Fruit fly (Drosophila melanogaster) whole organism, embryonic: ENCODE data around the gene Rab23.

ENCODE experiments used
- Atf3 ChIP-seq: fragments of 200-800 bp; sonication (Bioruptor generic); optimal IDR thresholded peaks from 3 replicates; lab custom pipeline; 2016; ENCODE audit warnings: missing biosample characterization, missing genetic modification characterization
- Awh ChIP-seq: fragments of 200-800 bp; sonication (Bioruptor generic); IDR thresholded peaks from 2 replicates; pipeline ENCODE4, ENCODE4 v1.3.6; 2022; ENCODE audit warnings: missing biosample characterization, missing genetic modification characterization
- Bdp1 ChIP-seq: fragments of 200-800 bp; sonication (Bioruptor generic); optimal IDR thresholded peaks from 3 replicates; lab custom pipeline; 2016; ENCODE audit warnings: missing biosample characterization, missing genetic modification characterization
- CG11093 ChIP-seq: fragments of 200-800 bp; sonication (Bioruptor generic); IDR thresholded peaks from 3 replicates; pipeline ENCODE4 v1.3.6; 2022; ENCODE audit warnings: missing biosample characterization, missing genetic modification characterization
- CG11504 ChIP-seq: fragments of 200-800 bp; sonication (Bioruptor generic); optimal IDR thresholded peaks from 3 replicates; lab custom pipeline; 2019; ENCODE audit warnings: missing biosample characterization, mild to moderate bottlenecking, missing genetic modification characterization, moderate library complexity
- CG12104 ChIP-seq: fragments of 200-800 bp; sonication (Bioruptor generic); optimal IDR thresholded peaks from 3 replicates; lab custom pipeline; 2016; ENCODE audit warnings: missing biosample characterization, missing genetic modification characterization
- CG12155 ChIP-seq: fragments of 200-800 bp; sonication (Bioruptor generic); optimal IDR thresholded peaks from 3 replicates; lab custom pipeline; 2016; ENCODE audit warnings: missing biosample characterization, missing genetic modification characterization
- CG12299 ChIP-seq: fragments of 200-800 bp; sonication (Bioruptor generic); optimal IDR thresholded peaks from 2 replicates; lab custom pipeline; 2018; ENCODE audit warnings: missing biosample characterization, mild to moderate bottlenecking, missing genetic modification characterization
- CG12744 ChIP-seq: fragments of 200-800 bp; sonication (Bioruptor generic); optimal IDR thresholded peaks from 2 replicates; lab custom pipeline; 2016; ENCODE audit warnings: missing biosample characterization, missing genetic modification characterization
- CG16813 ChIP-seq: fragments of 200-800 bp; sonication (Bioruptor generic); IDR thresholded peaks from 3 replicates; pipeline ENCODE4 v1.3.6; 2022; ENCODE audit warnings: missing biosample characterization, missing genetic modification characterization; ENCODE audit not compliant: partially characterized antibody
- CG1832 ChIP-seq: fragments of 200-800 bp; sonication (Bioruptor generic); optimal IDR thresholded peaks from 2 replicates; lab custom pipeline; 2017; ENCODE audit warnings: missing biosample characterization, mild to moderate bottlenecking, missing genetic modification characterization, inconsistent platforms
- CG2678 ChIP-seq: fragments of 200-800 bp; sonication (Bioruptor generic); optimal IDR thresholded peaks from 3 replicates; lab custom pipeline; 2019; ENCODE audit warnings: missing biosample characterization, mild to moderate bottlenecking, missing genetic modification characterization, moderate library complexity
- CG3726 ChIP-seq: fragments of 200-800 bp; sonication (Bioruptor generic); IDR thresholded peaks from 3 replicates; pipeline ENCODE4, ENCODE4 v1.3.6; 2022; ENCODE audit warnings: missing biosample characterization, missing genetic modification characterization
- CG3995 ChIP-seq: fragments of 200-800 bp; sonication (Bioruptor generic); optimal IDR thresholded peaks from 3 replicates; lab custom pipeline; 2016; ENCODE audit warnings: missing biosample characterization, missing genetic modification characterization
- CG42726 ChIP-seq: fragments of 200-800 bp; sonication (Bioruptor generic); IDR thresholded peaks from 2 replicates; pipeline ENCODE4 v1.3.6; 2022; ENCODE audit warnings: missing biosample characterization, missing genetic modification characterization; ENCODE audit not compliant: partially characterized antibody
- CG4424 ChIP-seq: fragments of 200-800 bp; sonication (Bioruptor generic); optimal IDR thresholded peaks from 3 replicates; lab custom pipeline; 2016; ENCODE audit warnings: missing biosample characterization, missing genetic modification characterization
- CG5180 ChIP-seq: fragments of 200-800 bp; sonication (Bioruptor generic); optimal IDR thresholded peaks from 3 replicates; lab custom pipeline; 2017; ENCODE audit warnings: missing biosample characterization, missing genetic modification characterization, mild to moderate bottlenecking, moderate library complexity, missing genetic modification reagents
- CG7372 ChIP-seq: fragments of 200-800 bp; sonication (Bioruptor generic); IDR thresholded peaks from 2 replicates; pipeline ENCODE4 v1.3.6; 2022; ENCODE audit warnings: missing biosample characterization, missing genetic modification characterization
- CG7556 ChIP-seq: fragments of 200-800 bp; sonication (Bioruptor generic); optimal IDR thresholded peaks from 2 replicates; lab custom pipeline; 2017; ENCODE audit warnings: missing biosample characterization, mild to moderate bottlenecking, missing genetic modification characterization
- CG8290 ChIP-seq, 3 experiments: fragments of 200-800 bp; sonication (Bioruptor generic); optimal IDR thresholded peaks; 2 replicates each; lab custom pipeline; 2016 to 2019; ENCODE audit warnings: missing biosample characterization in 3 of 3, missing genetic modification characterization in 3 of 3, mild to moderate bottlenecking in 2 of 3, moderate library complexity in 1 of 3
- CG8944 ChIP-seq: fragments of 200-800 bp; sonication (Bioruptor generic); optimal IDR thresholded peaks from 3 replicates; lab custom pipeline; 2016; ENCODE audit warnings: missing biosample characterization, missing genetic modification characterization
- Dp ChIP-seq: fragments of 200-800 bp; sonication (Bioruptor generic); optimal IDR thresholded peaks from 2 replicates; lab custom pipeline; 2018; ENCODE audit warnings: missing biosample characterization, mild to moderate bottlenecking, missing genetic modification characterization, moderate library complexity
- GATAe ChIP-seq: fragments of 200-800 bp; sonication (Bioruptor generic); conservative IDR thresholded peaks from 2 replicates; pipeline ENCODE4 v1.3.6; 2022; ENCODE audit warnings: missing biosample characterization, missing genetic modification characterization
- HLH4C ChIP-seq: fragments of 200-800 bp; sonication (Bioruptor generic); IDR thresholded peaks from 3 replicates; pipeline ENCODE4 v1.3.6; 2022; ENCODE audit warnings: missing biosample characterization, missing genetic modification characterization; ENCODE audit not compliant: partially characterized antibody
- HmgD ChIP-seq: fragments of 200-800 bp; sonication (Bioruptor generic); optimal IDR thresholded peaks from 3 replicates; lab custom pipeline; 2016; ENCODE audit warnings: missing biosample characterization, missing genetic modification characterization
- Hmr ChIP-seq: fragments of 200-800 bp; sonication (Bioruptor generic); optimal IDR thresholded peaks from 3 replicates; lab custom pipeline; 2017; ENCODE audit warnings: mild to moderate bottlenecking, missing biosample characterization, missing genetic modification reagents, missing genetic modification characterization
- Hsf ChIP-seq: fragments of 200-800 bp; sonication (Bioruptor generic); optimal IDR thresholded peaks from 3 replicates; lab custom pipeline; 2016; ENCODE audit warnings: missing biosample characterization, missing genetic modification characterization
- Kr ChIP-seq: fragments of 200-800 bp; sonication (Bioruptor generic); optimal IDR thresholded peaks from 2 replicates; lab custom pipeline; 2017; ENCODE audit warnings: missing biosample characterization, mild to moderate bottlenecking, missing genetic modification characterization
- Lpt ChIP-seq: fragments of >200 bp; optimal IDR thresholded peaks from 2 replicates; lab custom pipeline; 2018; ENCODE audit warnings: missing biosample characterization, missing genetic modification characterization
- Oaz ChIP-seq: fragments of 200-800 bp; sonication (Bioruptor generic); IDR thresholded peaks from 2 replicates; pipeline ENCODE4 v1.3.6; 2022; ENCODE audit warnings: missing biosample characterization, missing genetic modification characterization
- Ravus ChIP-seq: fragments of 200-800 bp; sonication (Bioruptor generic); IDR thresholded peaks from 2 replicates; pipeline ENCODE4 v1.3.6; 2022; ENCODE audit warnings: missing biosample characterization, missing genetic modification characterization
- Sin3A ChIP-seq: fragments of >200 bp; optimal IDR thresholded peaks from 2 replicates; lab custom pipeline; 2018
- Sox102F ChIP-seq: fragments of 200-800 bp; sonication (Bioruptor generic); optimal IDR thresholded peaks from 2 replicates; lab custom pipeline; 2018; ENCODE audit warnings: missing biosample characterization, mild to moderate bottlenecking, missing genetic modification characterization, moderate library complexity
- Sry-β ChIP-seq: fragments of 200-800 bp; sonication (Bioruptor generic); optimal IDR thresholded peaks from 2 replicates; lab custom pipeline; 2018; ENCODE audit warnings: missing biosample characterization, mild to moderate bottlenecking, missing genetic modification characterization, moderate library complexity
- Ssrp ChIP-seq: fragments of 200-800 bp; sonication (Bioruptor generic); optimal IDR thresholded peaks from 2 replicates; lab custom pipeline; 2018; ENCODE audit warnings: missing biosample characterization, mild to moderate bottlenecking, missing genetic modification characterization, moderate library complexity
- ci ChIP-seq: fragments of 200-800 bp; sonication (Bioruptor generic); IDR thresholded peaks from 3 replicates; pipeline ENCODE4 v1.3.6; 2022; ENCODE audit warnings: missing biosample characterization, missing genetic modification characterization
- dysf ChIP-seq: fragments of 200-800 bp; sonication (Bioruptor generic); IDR thresholded peaks from 3 replicates; pipeline ENCODE4 v1.3.6; 2022; ENCODE audit warnings: missing biosample characterization, missing genetic modification characterization
- fd3F ChIP-seq: fragments of 200-800 bp; sonication (Bioruptor generic); optimal IDR thresholded peaks from 2 replicates; lab custom pipeline; 2018; ENCODE audit warnings: missing biosample characterization, mild to moderate bottlenecking, missing genetic modification characterization, moderate library complexity
- gcm ChIP-seq: fragments of 200-800 bp; sonication (Bioruptor generic); optimal IDR thresholded peaks from 2 replicates; lab custom pipeline; 2019; ENCODE audit warnings: missing biosample characterization, mild to moderate bottlenecking, missing genetic modification characterization, moderate library complexity
- grn ChIP-seq: fragments of 200-800 bp; sonication (Bioruptor generic); optimal IDR thresholded peaks from 3 replicates; lab custom pipeline; 2017; ENCODE audit warnings: missing biosample characterization, missing genetic modification characterization
- h ChIP-seq: fragments of >200 bp; optimal IDR thresholded peaks from 2 replicates; lab custom pipeline; 2017
- jigr1 ChIP-seq: fragments of 200-800 bp; sonication (Bioruptor generic); IDR thresholded peaks from 3 replicates; pipeline ENCODE4 v1.3.6; 2022; ENCODE audit warnings: missing biosample characterization, missing genetic modification characterization
- lilli ChIP-seq: fragments of 200-800 bp; sonication (Bioruptor generic); optimal IDR thresholded peaks from 3 replicates; lab custom pipeline; 2016; ENCODE audit warnings: missing biosample characterization, missing genetic modification characterization
- mld ChIP-seq: fragments of 200-800 bp; sonication (Bioruptor generic); IDR thresholded peaks from 3 replicates; pipeline ENCODE4 v1.3.6; 2022; ENCODE audit warnings: missing biosample characterization, missing genetic modification characterization; ENCODE audit not compliant: partially characterized antibody
- phol ChIP-seq: fragments of 200-800 bp; sonication (Bioruptor generic); optimal IDR thresholded peaks from 3 replicates; lab custom pipeline; 2018; ENCODE audit warnings: missing biosample characterization, mild to moderate bottlenecking, missing genetic modification characterization, moderate library complexity
- schlank ChIP-seq: fragments of 200-800 bp; sonication (Bioruptor generic); optimal IDR thresholded peaks from 2 replicates; lab custom pipeline; 2018; ENCODE audit warnings: missing biosample characterization, mild to moderate bottlenecking, missing genetic modification characterization
- sd ChIP-seq: fragments of 200-800 bp; sonication (Bioruptor generic); optimal IDR thresholded peaks from 3 replicates; lab custom pipeline; 2018; ENCODE audit warnings: missing biosample characterization, mild to moderate bottlenecking, missing genetic modification characterization, moderate library complexity
- shn ChIP-seq: fragments of 200-800 bp; sonication (Bioruptor generic); optimal IDR thresholded peaks from 3 replicates; lab custom pipeline; 2016; ENCODE audit warnings: missing biosample characterization, missing genetic modification characterization
- sna ChIP-seq: fragments of 200-800 bp; sonication (Bioruptor generic); IDR thresholded peaks from 2 replicates; pipeline ENCODE4 v1.3.6; 2022; ENCODE audit warnings: missing biosample characterization, missing genetic modification characterization; ENCODE audit not compliant: partially characterized antibody
- sqz ChIP-seq: fragments of 200-800 bp; sonication (Bioruptor generic); optimal IDR thresholded peaks from 3 replicates; lab custom pipeline; 2018; ENCODE audit warnings: missing biosample characterization, mild to moderate bottlenecking, missing genetic modification characterization

The Rab23 gene

DNA sequence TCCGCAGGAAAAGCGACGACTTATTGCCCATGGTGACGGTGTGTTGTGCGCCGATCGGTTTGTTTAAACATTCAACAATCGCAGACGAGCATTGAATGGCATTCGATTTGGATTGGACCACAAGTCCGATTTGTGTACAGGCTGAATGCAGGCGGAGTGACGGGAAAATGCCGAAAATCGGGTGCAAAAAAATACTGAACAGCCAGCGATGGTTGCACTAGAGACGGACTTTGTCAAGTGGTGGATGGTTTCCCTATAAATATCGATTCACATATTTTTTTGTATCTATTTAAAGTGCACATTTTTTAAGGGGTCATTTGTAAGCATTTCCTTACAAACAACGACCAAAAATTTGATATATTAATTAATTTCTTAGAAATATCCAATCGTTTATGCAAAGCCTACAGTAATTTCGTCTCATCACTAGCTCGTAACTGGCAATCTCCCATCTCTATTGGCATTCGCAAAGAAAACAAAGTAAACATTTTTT is 30.5 kb downstream of the Rab23 start, which contains the start of the genes elm and MED27 (continued):
- TF ChIP-seq CG5180 (GFP tag; lab: Kevin White, UChicago) (no peak), Sry-β (GFP tag; lab: Kevin White, UChicago) (peak; percentile 52), sna (GFP tag; lab: Robert Waterston, UW) (peak; percentile 96), shn (GFP tag; lab: Kevin White, UChicago) (peak; percentile 90), schlank (tag; lab: Kevin White, UChicago) (peak; percentile 53), Sin3A (peak; percentile 95), CG7372 (GFP tag; lab: Robert Waterston, UW) (peak; percentile 95), Awh (peak; percentile 81), Lpt (no peak), GATAe (GFP tag; lab: Robert Waterston, UW) (peak; percentile 81), CG2678 (tag; lab: Kevin White, UChicago) (peak; percentile 93), Hsf (GFP tag; lab: Kevin White, UChicago) (peak; percentile 97), Oaz (GFP tag; lab: Robert Waterston, UW) (peak; percentile 84), dysf (GFP tag; lab: Robert Waterston, UW) (peak; percentile 94), Ravus (GFP tag; lab: Robert Waterston, UW) (peak; percentile 71), CG7556 (GFP tag; lab: Kevin White, UChicago) (peak; percentile 85), CG1832 (GFP tag; lab: Kevin White, UChicago) (no peak), phol (tag; lab: Kevin White, UChicago) (peak; percentile 95), sqz (GFP tag; lab: Kevin White, UChicago) (peak; percentile 90), CG3726 (GFP tag; lab: Robert Waterston, UW) (peak; percentile 86; the same call in 2 of the 3 replicates), CG16813 (GFP tag; lab: Robert Waterston, UW) (peak; percentile 98), CG11504 (tag; lab: Kevin White, UChicago) (peak; percentile 89), Ssrp (tag; lab: Kevin White, UChicago) (peak; percentile 94), Sox102F (GFP tag; lab: Kevin White, UChicago) (peak; percentile 92), fd3F (GFP tag; lab: Kevin White, UChicago) (peak; percentile 91), CG12155 (peak; percentile 94), h (lab: Kevin White, UChicago) (no peak), grn (GFP tag; lab: Kevin White, UChicago) (peak; percentile 25), Kr (GFP tag; lab: Kevin White, UChicago) (no peak), HmgD (peak; percentile 85), Atf3 (GFP tag; lab: Kevin White, UChicago) (peak; percentile 87), CG11093 (GFP tag; lab: Robert Waterston, UW) (peak; percentile 91), CG4424 (peak; percentile 95), lilli (GFP tag; lab: Kevin White, UChicago) (peak; percentile 98), mld (GFP tag; lab: Robert Waterston, UW) (peak; percentile 72), jigr1 (peak; percentile 93), CG42726 (GFP tag; lab: Robert Waterston, UW) (peak; percentile 60; the same call in 1 of the 2 replicates), ci (GFP tag; lab: Robert Waterston, UW) (peak; percentile 91), CG12104 (GFP tag; lab: Kevin White, UChicago) (peak; percentile 87), CG12744 (GFP tag; lab: Kevin White, UChicago) (peak; percentile 86), sd (tag; lab: Kevin White, UChicago) (peak; percentile 91), CG8944 (GFP tag; lab: Kevin White, UChicago) (peak; percentile 95), gcm (GFP tag; lab: Kevin White, UChicago) (peak; percentile 73), Dp (GFP tag; lab: Kevin White, UChicago) (peak; percentile 25), CG12299 (tag; lab: Kevin White, UChicago) (peak; percentile 77), CG8290 (GFP tag; optimal IDR thresholded peaks at IDR 0.05; lab: Kevin White, UChicago) (peak; percentile 90), CG8290 (tag; optimal IDR thresholded peaks at IDR 0.05; lab: Kevin White, UChicago) (peak; percentile 64 to 70), CG3995 (GFP tag; lab: Kevin White, UChicago) (peak; percentile 66), HLH4C (GFP tag; lab: Robert Waterston, UW) (peak; percentile 88), Hmr (GFP tag; lab: Kevin White, UChicago) (peak; percentile 93), Bdp1 (GFP tag; lab: Kevin White, UChicago) (peak; percentile 79)
